Fruit fly (Drosophila melanogaster) whole organism, embryonic: ENCODE measurements around the gene Hsp60B.
A peak's percentile ranks its signal among the peaks of the same experiment; 100 is the strongest.

Experiments used
- Asciz ChIP-seq: fragments of 200-800 bp; sonication (Bioruptor generic); optimal IDR thresholded peaks from 2 replicates; lab custom pipeline; 2017; ENCODE audit warnings: missing biosample characterization, mild to moderate bottlenecking, missing genetic modification characterization, missing genetic modification reagents
- Bdp1 ChIP-seq: fragments of 200-800 bp; sonication (Bioruptor generic); optimal IDR thresholded peaks from 3 replicates; lab custom pipeline; 2016; ENCODE audit warnings: missing biosample characterization, missing genetic modification characterization
- CG10431 ChIP-seq: fragments of 200-800 bp; sonication (Bioruptor generic); optimal IDR thresholded peaks from 3 replicates; lab custom pipeline; 2018; ENCODE audit warnings: missing biosample characterization, mild to moderate bottlenecking, missing genetic modification characterization
- CG10654 ChIP-seq: fragments of 200-800 bp; sonication (Bioruptor generic); optimal IDR thresholded peaks from 2 replicates; lab custom pipeline; 2016; ENCODE audit warnings: missing biosample characterization, missing genetic modification characterization
- CG13123 ChIP-seq: fragments of 200-800 bp; sonication (Bioruptor generic); optimal IDR thresholded peaks from 2 replicates; lab custom pipeline; 2016; ENCODE audit warnings: missing biosample characterization, missing genetic modification characterization
- CG14667 ChIP-seq: fragments of 200-800 bp; sonication (Bioruptor generic); IDR thresholded peaks from 2 replicates; pipeline ENCODE4 v1.3.6; 2022; ENCODE audit warnings: missing biosample characterization, missing genetic modification characterization
- CG15696 ChIP-seq: fragments of 200-800 bp; sonication (Bioruptor generic); optimal IDR thresholded peaks from 2 replicates; lab custom pipeline; 2019; ENCODE audit warnings: missing biosample characterization, mild to moderate bottlenecking, missing genetic modification characterization, moderate library complexity
- CG17328 ChIP-seq: fragments of 200-800 bp; sonication (Bioruptor generic); IDR thresholded peaks from 2 replicates; pipeline ENCODE4 v1.3.6; 2022; ENCODE audit warnings: missing biosample characterization, missing genetic modification characterization
- CG18619 ChIP-seq: fragments of 200-800 bp; sonication (Bioruptor generic); optimal IDR thresholded peaks from 3 replicates; lab custom pipeline; 2017; ENCODE audit warnings: missing biosample characterization, mild to moderate bottlenecking, missing genetic modification characterization
- CG2129 ChIP-seq: fragments of 200-800 bp; sonication (Bioruptor generic); IDR thresholded peaks from 2 replicates; pipeline ENCODE4 v1.3.6; 2022; ENCODE audit warnings: missing biosample characterization, missing genetic modification characterization; ENCODE audit not compliant: partially characterized antibody
- CG2202 ChIP-seq: fragments of 200-800 bp; sonication (Bioruptor generic); optimal IDR thresholded peaks from 2 replicates; lab custom pipeline; 2018; ENCODE audit warnings: missing biosample characterization, mild to moderate bottlenecking, missing genetic modification characterization
- CG3163 ChIP-seq: fragments of 200-800 bp; sonication (Bioruptor generic); optimal IDR thresholded peaks from 3 replicates; lab custom pipeline; 2016; ENCODE audit warnings: missing biosample characterization, missing genetic modification characterization
- CG42726 ChIP-seq: fragments of 200-800 bp; sonication (Bioruptor generic); IDR thresholded peaks from 2 replicates; pipeline ENCODE4 v1.3.6; 2022; ENCODE audit warnings: missing biosample characterization, missing genetic modification characterization; ENCODE audit not compliant: partially characterized antibody
- CG43689 ChIP-seq: fragments of 200-800 bp; sonication (Bioruptor generic); IDR thresholded peaks from 2 replicates; pipeline ENCODE4 v1.3.6; 2022; ENCODE audit warnings: missing biosample characterization, missing genetic modification characterization
- CG4617 ChIP-seq: fragments of 200-800 bp; sonication (Bioruptor generic); optimal IDR thresholded peaks from 3 replicates; lab custom pipeline; 2016; ENCODE audit warnings: missing biosample characterization, missing genetic modification characterization, borderline replicate concordance
- CG4730 ChIP-seq: fragments of 200-800 bp; sonication (Bioruptor generic); IDR thresholded peaks from 2 replicates; pipeline ENCODE4 v1.3.6; 2022; ENCODE audit warnings: missing biosample characterization, missing genetic modification characterization
- CG4854 ChIP-seq: fragments of 200-800 bp; sonication (Bioruptor generic); optimal IDR thresholded peaks from 2 replicates; lab custom pipeline; 2016; ENCODE audit warnings: missing biosample characterization, missing genetic modification characterization, inconsistent platforms
- CG6272 ChIP-seq: fragments of 200-800 bp; sonication (Bioruptor generic); IDR thresholded peaks from 2 replicates; pipeline ENCODE4 v1.3.6; 2022; ENCODE audit warnings: missing biosample characterization, missing genetic modification characterization
- CG6791 ChIP-seq: fragments of 200-800 bp; sonication (Bioruptor generic); IDR thresholded peaks from 3 replicates; pipeline ENCODE4 v1.3.6; 2022; ENCODE audit warnings: missing biosample characterization, missing genetic modification characterization; ENCODE audit not compliant: partially characterized antibody
- CG7357 ChIP-seq: fragments of 200-800 bp; sonication (Bioruptor generic); IDR thresholded peaks from 3 replicates; pipeline ENCODE4 v1.3.6; 2022; ENCODE audit warnings: missing biosample characterization, missing genetic modification characterization
- CG7556 ChIP-seq: fragments of 200-800 bp; sonication (Bioruptor generic); optimal IDR thresholded peaks from 2 replicates; lab custom pipeline; 2017; ENCODE audit warnings: missing biosample characterization, mild to moderate bottlenecking, missing genetic modification characterization
- Dad ChIP-seq: fragments of 200-800 bp; sonication (Bioruptor generic); optimal IDR thresholded peaks from 3 replicates; lab custom pipeline; 2016; ENCODE audit warnings: missing biosample characterization, missing genetic modification characterization
- Dp ChIP-seq: fragments of 200-800 bp; sonication (Bioruptor generic); optimal IDR thresholded peaks from 2 replicates; lab custom pipeline; 2018; ENCODE audit warnings: missing biosample characterization, mild to moderate bottlenecking, missing genetic modification characterization, moderate library complexity
- Dref ChIP-seq: fragments of 200-800 bp; sonication (Bioruptor generic); IDR thresholded peaks from 2 replicates; pipeline ENCODE4 v1.3.6; 2022; ENCODE audit warnings: missing biosample characterization, missing genetic modification characterization
- Fer2 ChIP-seq: fragments of 200-800 bp; sonication (Bioruptor generic); optimal IDR thresholded peaks from 2 replicates; lab custom pipeline; 2018; ENCODE audit warnings: missing biosample characterization, mild to moderate bottlenecking, missing genetic modification characterization, moderate library complexity
- HLH4C ChIP-seq: fragments of 200-800 bp; sonication (Bioruptor generic); IDR thresholded peaks from 3 replicates; pipeline ENCODE4 v1.3.6; 2022; ENCODE audit warnings: missing biosample characterization, missing genetic modification characterization; ENCODE audit not compliant: partially characterized antibody
- Hr39 ChIP-seq: fragments of >200 bp; optimal IDR thresholded peaks from 2 replicates; lab custom pipeline; 2017
- Hsf ChIP-seq: fragments of 200-800 bp; sonication (Bioruptor generic); optimal IDR thresholded peaks from 3 replicates; lab custom pipeline; 2016; ENCODE audit warnings: missing biosample characterization, missing genetic modification characterization
- Mrtf ChIP-seq: fragments of 200-800 bp; sonication (Bioruptor generic); IDR thresholded peaks from 3 replicates; pipeline ENCODE4 v1.3.6; 2022; ENCODE audit warnings: missing biosample characterization, missing genetic modification characterization
- Side ChIP-seq: fragments of 200-800 bp; sonication (Bioruptor generic); optimal IDR thresholded peaks from 2 replicates; lab custom pipeline; 2016; ENCODE audit warnings: missing biosample characterization, missing genetic modification characterization
- Sry-δ ChIP-seq: fragments of 200-800 bp; sonication (Bioruptor generic); optimal IDR thresholded peaks from 2 replicates; lab custom pipeline; 2016; ENCODE audit warnings: missing biosample characterization, missing genetic modification characterization
- al ChIP-seq: fragments of 200-800 bp; sonication (Bioruptor generic); IDR thresholded peaks from 2 replicates; pipeline ENCODE4 v1.3.6; 2022; ENCODE audit warnings: missing biosample characterization, missing genetic modification characterization
- ato ChIP-seq: fragments of 200-800 bp; sonication (Bioruptor generic); IDR thresholded peaks from 2 replicates; pipeline ENCODE4 v1.3.6; 2022; ENCODE audit warnings: missing biosample characterization, missing genetic modification characterization; ENCODE audit not compliant: partially characterized antibody
- chn ChIP-seq: fragments of 200-800 bp; sonication (Bioruptor generic); optimal IDR thresholded peaks from 2 replicates; lab custom pipeline; 2016; ENCODE audit warnings: missing biosample characterization, missing genetic modification characterization
- esg ChIP-seq: fragments of 200-800 bp; sonication (Bioruptor generic); conservative IDR thresholded peaks from 2 replicates; pipeline ENCODE4 v1.3.6; 2022; ENCODE audit warnings: missing biosample characterization, missing genetic modification characterization
- ftz-f1 ChIP-seq: fragments of 200-800 bp; sonication (Bioruptor generic); optimal IDR thresholded peaks from 2 replicates; lab custom pipeline; 2016; ENCODE audit warnings: missing biosample characterization, missing genetic modification characterization
- gcm2 ChIP-seq: fragments of 200-800 bp; sonication (Bioruptor generic); optimal IDR thresholded peaks from 2 replicates; lab custom pipeline; 2016; ENCODE audit warnings: missing biosample characterization, missing genetic modification characterization
- grn ChIP-seq: fragments of 200-800 bp; sonication (Bioruptor generic); optimal IDR thresholded peaks from 3 replicates; lab custom pipeline; 2017; ENCODE audit warnings: missing biosample characterization, missing genetic modification characterization
- gsb-n ChIP-seq: fragments of 200-800 bp; sonication (Bioruptor generic); optimal IDR thresholded peaks from 3 replicates; lab custom pipeline; 2018; ENCODE audit warnings: missing biosample characterization, mild to moderate bottlenecking, missing genetic modification characterization
- inv ChIP-seq: fragments of 200-800 bp; sonication (Bioruptor generic); IDR thresholded peaks from 2 replicates; pipeline ENCODE4 v1.3.6; 2022; ENCODE audit warnings: missing biosample characterization, missing genetic modification characterization; ENCODE audit not compliant: partially characterized antibody
- luna ChIP-seq: fragments of 200-800 bp; sonication (Bioruptor generic); optimal IDR thresholded peaks from 2 replicates; lab custom pipeline; 2016; ENCODE audit warnings: missing biosample characterization, missing genetic modification characterization
- odd ChIP-seq: fragments of 200-800 bp; sonication (Bioruptor generic); optimal IDR thresholded peaks from 2 replicates; lab custom pipeline; 2017; ENCODE audit warnings: missing biosample characterization, mild to moderate bottlenecking, missing genetic modification characterization
- pho ChIP-seq: fragments of 200-800 bp; sonication (Bioruptor generic); optimal IDR thresholded peaks from 2 replicates; lab custom pipeline; 2016; ENCODE audit warnings: missing biosample characterization, missing genetic modification characterization
- prd ChIP-seq, 3 experiments: fragments of >200 bp in 2 of 3; fragments of 200-800 bp in 1 of 3; sonication (Bioruptor generic) in 1 of 3; optimal IDR thresholded peaks in 2 of 3; IDR thresholded peaks in 1 of 3; 2 replicates in 2 of 3; 3 replicates in 1 of 3; pipeline versions ENCODE4 v1.3.6 to Lab custom; 2017 to 2022; ENCODE audit warnings: missing biosample characterization in 1 of 3, missing genetic modification characterization in 1 of 3
- pros ChIP-seq: fragments of 200-800 bp; sonication (Bioruptor generic); optimal IDR thresholded peaks from 3 replicates; lab custom pipeline; 2019; ENCODE audit warnings: missing biosample characterization, mild to moderate bottlenecking, missing genetic modification characterization, moderate library complexity
- ro ChIP-seq: fragments of 200-800 bp; sonication (Bioruptor generic); IDR thresholded peaks from 2 replicates; pipeline ENCODE4 v1.3.6; 2022; ENCODE audit warnings: missing biosample characterization, missing genetic modification characterization
- salm ChIP-seq: fragments of 200-800 bp; sonication (Bioruptor generic); optimal IDR thresholded peaks from 2 replicates; lab custom pipeline; 2018; ENCODE audit warnings: missing biosample characterization, mild to moderate bottlenecking, missing genetic modification characterization
- scrt ChIP-seq: fragments of 200-800 bp; sonication (Bioruptor generic); optimal IDR thresholded peaks from 2 replicates; lab custom pipeline; 2018; ENCODE audit warnings: missing biosample characterization, mild to moderate bottlenecking, missing genetic modification characterization, moderate library complexity
- ttk ChIP-seq: fragments of 200-800 bp; sonication (Bioruptor generic); IDR thresholded peaks from 2 replicates; pipeline ENCODE4 v2.1.2; 2022; ENCODE audit warnings: missing biosample characterization, missing genetic modification characterization
- usp ChIP-seq: fragments of >200 bp; optimal IDR thresholded peaks from 2 replicates; lab custom pipeline; 2017; ENCODE audit warnings: missing biosample characterization, missing genetic modification characterization
- zen2 ChIP-seq: fragments of 200-800 bp; sonication (Bioruptor generic); IDR thresholded peaks from 3 replicates; pipeline ENCODE4 v1.3.6; 2022; ENCODE audit warnings: missing biosample characterization, missing genetic modification characterization; ENCODE audit not compliant: partially characterized antibody
- zf30C ChIP-seq: fragments of 200-800 bp; sonication (Bioruptor generic); optimal IDR thresholded peaks from 3 replicates; lab custom pipeline; 2018; ENCODE audit warnings: missing biosample characterization, mild to moderate bottlenecking, missing genetic modification characterization

Hsp60B gene

dm6 chr2L:745785-746184 is 17.6 kb downstream of the Hsp60B start (continued):
- TF ChIP-seq Dad (GFP tag; lab: Kevin White, UChicago): no peak
- TF ChIP-seq CG7357 (GFP tag; lab: Robert Waterston, UW): no peak
- TF ChIP-seq Side (GFP tag; lab: Kevin White, UChicago): no peak
- TF ChIP-seq usp: no peak
- TF ChIP-seq pho (GFP tag; lab: Kevin White, UChicago): no peak
- no peak for TF ChIP-seq CG2129 (GFP tag; lab: Robert Waterston, UW)
- TF ChIP-seq HLH4C (GFP tag; lab: Robert Waterston, UW): no peak
- TF ChIP-seq CG18619 (GFP tag; lab: Kevin White, UChicago): no peak
- no peak for TF ChIP-seq CG4617 (GFP tag; lab: Kevin White, UChicago)
- TF ChIP-seq CG17328 (GFP tag; lab: Robert Waterston, UW): no peak
- TF ChIP-seq scrt (GFP tag; lab: Kevin White, UChicago): peak; percentile 92
- no peak for TF ChIP-seq Sry-δ (GFP tag; lab: Kevin White, UChicago)
- no peak for TF ChIP-seq luna (GFP tag; lab: Kevin White, UChicago)
- TF ChIP-seq CG6791 (GFP tag; lab: Robert Waterston, UW): no peak
- no peak for TF ChIP-seq salm (tag; lab: Kevin White, UChicago)
- no peak for TF ChIP-seq inv (GFP tag; lab: Robert Waterston, UW)
- TF ChIP-seq pros (GFP tag; lab: Kevin White, UChicago): no peak
- TF ChIP-seq Fer2 (tag; lab: Kevin White, UChicago): no peak
- no peak for TF ChIP-seq chn (GFP tag; lab: Kevin White, UChicago)
- TF ChIP-seq Asciz (GFP tag; lab: Kevin White, UChicago): no peak
- TF ChIP-seq ato (GFP tag; lab: Robert Waterston, UW): no peak
- no peak for TF ChIP-seq zf30C
- no peak for TF ChIP-seq prd (optimal IDR thresholded peaks at IDR 0.05; lab: Kevin White, UChicago)
- TF ChIP-seq prd (GFP tag; IDR thresholded peaks at IDR 0.05; lab: Robert Waterston, UW): 0 out of 3 replicates have a peak, but pooled peaks have one; percentile 22
- TF ChIP-seq Dp (GFP tag; lab: Kevin White, UChicago): no peak
- TF ChIP-seq ttk (GFP tag; lab: Robert Waterston, UW): no peak
- no peak for TF ChIP-seq al (GFP tag; lab: Robert Waterston, UW)
- TF ChIP-seq gcm2 (GFP tag; lab: Kevin White, UChicago): no peak
- no peak for TF ChIP-seq Mrtf
- TF ChIP-seq CG4854 (GFP tag; lab: Kevin White, UChicago): no peak
- TF ChIP-seq CG10431 (GFP tag; lab: Kevin White, UChicago): no peak
- no peak for TF ChIP-seq grn (GFP tag; lab: Kevin White, UChicago)
- TF ChIP-seq Dref: no peak
- no peak for TF ChIP-seq odd (GFP tag; lab: Kevin White, UChicago)
- TF ChIP-seq gsb-n (tag; lab: Kevin White, UChicago): no peak
- TF ChIP-seq Bdp1: no peak
- no peak for TF ChIP-seq ftz-f1 (GFP tag; lab: Kevin White, UChicago)
- no peak for TF ChIP-seq Hr39 (lab: Kevin White, UChicago)
- no peak for TF ChIP-seq CG15696 (tag; lab: Kevin White, UChicago)
- no peak for TF ChIP-seq CG43689 (GFP tag; lab: Robert Waterston, UW)
- no peak for TF ChIP-seq esg (GFP tag; lab: Robert Waterston, UW)
- TF ChIP-seq CG2202: no peak
- no peak for TF ChIP-seq CG10654
- no peak for TF ChIP-seq CG14667 (GFP tag; lab: Robert Waterston, UW)
- no peak for TF ChIP-seq CG13123
- TF ChIP-seq CG6272 (GFP tag; lab: Robert Waterston, UW): no peak
- TF ChIP-seq zen2: no peak
- TF ChIP-seq CG4730 (GFP tag; lab: Robert Waterston, UW): no peak
- TF ChIP-seq CG3163 (GFP tag; lab: Kevin White, UChicago): no peak
- TF ChIP-seq ro (GFP tag; lab: Robert Waterston, UW): no peak
- TF ChIP-seq CG42726 (GFP tag; lab: Robert Waterston, UW): no peak
- peak; percentile 8 for TF ChIP-seq CG7556 (GFP tag; lab: Kevin White, UChicago)
- TF ChIP-seq Hsf (GFP tag; lab: Kevin White, UChicago): no peak
